Worm (Caenorhabditis elegans) whole organism, L3 larva: ENCODE data around the gene aat-4.
A peak's percentile ranks its signal among the peaks of the same experiment; 100 is the strongest.

Source experiments
- R02D3.7 ChIP-seq: fragments of 150-350 bp; optimal IDR thresholded peaks from 2 replicates; lab custom pipeline; 2014; ENCODE audit warnings: missing biosample characterization, missing genetic modification characterization
- ZK546.5 ChIP-seq: sonication (generic microtip); optimal IDR thresholded peaks from 2 replicates; lab custom pipeline; 2017; ENCODE audit warnings: missing biosample characterization, missing genetic modification characterization
- aly-2 ChIP-seq: fragments of 150-350 bp; optimal IDR thresholded peaks from 2 replicates; lab custom pipeline; 2014; ENCODE audit warnings: missing biosample characterization, missing genetic modification characterization
- ama-1 ChIP-seq: fragments of 150-350 bp; optimal IDR thresholded peaks from 2 replicates; lab custom pipeline; 2018
- ceh-16 ChIP-seq: sonication (generic microtip); optimal IDR thresholded peaks from 2 replicates; lab custom pipeline; 2017; ENCODE audit warnings: missing biosample characterization, missing genetic modification characterization
- ceh-28 ChIP-seq: fragments of 150-350 bp; optimal IDR thresholded peaks from 2 replicates; lab custom pipeline; 2014; ENCODE audit warnings: missing biosample characterization, missing genetic modification reagents, missing genetic modification characterization
- ceh-82 ChIP-seq: fragments of 150-350 bp; optimal IDR thresholded peaks from 2 replicates; lab custom pipeline; 2014; ENCODE audit warnings: missing biosample characterization, missing genetic modification characterization
- ceh-9 ChIP-seq: sonication (generic microtip); optimal IDR thresholded peaks from 2 replicates; lab custom pipeline; 2018; ENCODE audit warnings: missing biosample characterization, missing genetic modification characterization
- daf-12 ChIP-seq: fragments of 150-350 bp; optimal IDR thresholded peaks from 2 replicates; lab custom pipeline; 2014; ENCODE audit warnings: missing biosample characterization, missing genetic modification reagents, missing genetic modification characterization
- egl-27 ChIP-seq: sonication (generic microtip); optimal IDR thresholded peaks from 4 replicates; lab custom pipeline; 2017; ENCODE audit warnings: missing biosample characterization, missing genetic modification reagents, missing genetic modification characterization
- egl-5 ChIP-seq: fragments of 150-350 bp; optimal IDR thresholded peaks from 2 replicates; lab custom pipeline; 2017; ENCODE audit warnings: missing biosample characterization, missing genetic modification reagents, missing genetic modification characterization, inconsistent platforms
- elt-1 ChIP-seq: fragments of 150-350 bp; optimal IDR thresholded peaks from 2 replicates; lab custom pipeline; 2014; ENCODE audit warnings: missing biosample characterization, missing genetic modification characterization
- elt-2 ChIP-seq: sonication (generic microtip); optimal IDR thresholded peaks from 2 replicates; lab custom pipeline; 2016; ENCODE audit warnings: missing genetic modification reagents, mild to moderate bottlenecking, missing genetic modification characterization, missing compliant biosample characterization
- elt-3 ChIP-seq, 3 experiments: fragments of 150-350 bp in 1 of 3; sonication (generic microtip) in 2 of 3; optimal IDR thresholded peaks; 2 replicates in 2 of 3; 4 replicates in 1 of 3; lab custom pipeline; 2014 to 2017; ENCODE audit warnings: missing biosample characterization in 3 of 3, missing genetic modification characterization in 3 of 3
- eor-1 ChIP-seq, 2 experiments: fragments of 150-350 bp; optimal IDR thresholded peaks; 2 replicates each; lab custom pipeline; 2014 to 2018; ENCODE audit warnings: missing biosample characterization in 2 of 2, missing genetic modification characterization in 2 of 2
- fkh-10 ChIP-seq: sonication (generic microtip); optimal IDR thresholded peaks from 2 replicates; lab custom pipeline; 2017; ENCODE audit warnings: missing biosample characterization, missing genetic modification reagents, missing genetic modification characterization
- fkh-2 ChIP-seq: fragments of 150-350 bp; optimal IDR thresholded peaks from 2 replicates; lab custom pipeline; 2014; ENCODE audit warnings: missing biosample characterization, missing genetic modification reagents, missing genetic modification characterization
- fos-1 ChIP-seq: fragments of 150-350 bp; optimal IDR thresholded peaks from 2 replicates; lab custom pipeline; 2014; ENCODE audit warnings: missing biosample characterization, missing genetic modification characterization
- hmg-11 ChIP-seq: sonication (generic microtip); optimal IDR thresholded peaks from 2 replicates; lab custom pipeline; 2016; ENCODE audit warnings: missing genetic modification characterization, missing compliant biosample characterization
- jun-1 ChIP-seq: fragments of 150-350 bp; optimal IDR thresholded peaks from 2 replicates; lab custom pipeline; 2014; ENCODE audit warnings: missing biosample characterization, missing genetic modification reagents, missing genetic modification characterization
- lin-15B ChIP-seq: fragments of 150-350 bp; optimal IDR thresholded peaks from 2 replicates; lab custom pipeline; 2014; ENCODE audit warnings: missing biosample characterization, missing genetic modification characterization
- lin-39 ChIP-seq: fragments of 150-350 bp; optimal IDR thresholded peaks from 2 replicates; lab custom pipeline; 2018; ENCODE audit warnings: missing biosample characterization, missing genetic modification reagents, missing genetic modification characterization
- lsy-12 ChIP-seq: sonication (generic microtip); optimal IDR thresholded peaks from 2 replicates; lab custom pipeline; 2016; ENCODE audit warnings: mild to moderate bottlenecking, missing genetic modification characterization, missing compliant biosample characterization
- mdl-1 ChIP-seq: fragments of 150-350 bp; optimal IDR thresholded peaks from 2 replicates; lab custom pipeline; 2014; ENCODE audit warnings: missing biosample characterization, missing genetic modification characterization
- mml-1 ChIP-seq: fragments of 150-350 bp; sonication (generic microtip); optimal IDR thresholded peaks from 3 replicates; lab custom pipeline; 2014; ENCODE audit warnings: missing biosample characterization, missing genetic modification characterization
- nfya-1 ChIP-seq: sonication (generic microtip); optimal IDR thresholded peaks from 2 replicates; lab custom pipeline; 2017; ENCODE audit warnings: missing genetic modification characterization, mild to moderate bottlenecking, missing compliant biosample characterization, antibody characterized with exemption, moderate library complexity; ENCODE audit not compliant: insufficient read depth
- nhr-11 ChIP-seq: fragments of 150-350 bp; optimal IDR thresholded peaks from 2 replicates; lab custom pipeline; 2014; ENCODE audit warnings: missing biosample characterization, missing genetic modification characterization
- nhr-12 ChIP-seq: fragments of 150-350 bp; optimal IDR thresholded peaks from 2 replicates; lab custom pipeline; 2014; ENCODE audit warnings: missing biosample characterization, missing genetic modification characterization
- nhr-23 ChIP-seq: fragments of 150-350 bp; optimal IDR thresholded peaks from 2 replicates; lab custom pipeline; 2014; ENCODE audit warnings: missing biosample characterization, missing genetic modification reagents, missing genetic modification characterization
- nhr-237 ChIP-seq: fragments of 150-350 bp; optimal IDR thresholded peaks from 2 replicates; lab custom pipeline; 2014; ENCODE audit warnings: missing biosample characterization, missing genetic modification characterization
- nhr-25 ChIP-seq: sonication (generic microtip); optimal IDR thresholded peaks from 2 replicates; lab custom pipeline; 2017; ENCODE audit warnings: missing biosample characterization, missing genetic modification characterization
- nhr-28 ChIP-seq: fragments of 150-350 bp; optimal IDR thresholded peaks from 2 replicates; lab custom pipeline; 2014; ENCODE audit warnings: missing biosample characterization, missing genetic modification characterization
- nhr-43 ChIP-seq: sonication (generic microtip); optimal IDR thresholded peaks from 2 replicates; lab custom pipeline; 2016; ENCODE audit warnings: mild to moderate bottlenecking, missing genetic modification characterization, missing compliant biosample characterization; ENCODE audit not compliant: poor library complexity, severe bottlenecking
- nhr-67 ChIP-seq: fragments of 150-350 bp; optimal IDR thresholded peaks from 2 replicates; lab custom pipeline; 2014; ENCODE audit warnings: missing biosample characterization, missing genetic modification characterization
- nhr-76 ChIP-seq: fragments of 150-350 bp; sonication (generic microtip); optimal IDR thresholded peaks from 5 replicates; lab custom pipeline; 2014; ENCODE audit warnings: missing biosample characterization, missing genetic modification characterization
- nhr-77 ChIP-seq: fragments of 150-350 bp; optimal IDR thresholded peaks from 2 replicates; lab custom pipeline; 2014; ENCODE audit warnings: missing biosample characterization, missing genetic modification characterization
- pha-4 ChIP-seq: fragments of 150-350 bp; optimal IDR thresholded peaks from 2 replicates; lab custom pipeline; 2014; ENCODE audit warnings: missing biosample characterization, missing genetic modification reagents, missing genetic modification characterization
- pqm-1 ChIP-seq: fragments of 150-350 bp; optimal IDR thresholded peaks from 2 replicates; lab custom pipeline; 2017; ENCODE audit warnings: missing biosample characterization, missing genetic modification characterization, inconsistent platforms
- sea-2 ChIP-seq: fragments of 150-350 bp; sonication (generic microtip); optimal IDR thresholded peaks from 4 replicates; lab custom pipeline; 2014; ENCODE audit warnings: missing biosample characterization, missing genetic modification reagents, missing genetic modification characterization
- skn-1 ChIP-seq: fragments of 150-350 bp; optimal IDR thresholded peaks from 2 replicates; lab custom pipeline; 2014; ENCODE audit warnings: missing biosample characterization, missing genetic modification characterization
- snpc-4 ChIP-seq: fragments of 150-350 bp; optimal IDR thresholded peaks from 2 replicates; lab custom pipeline; 2014; ENCODE audit warnings: missing biosample characterization, missing genetic modification characterization
- tbx-2 ChIP-seq: sonication (generic microtip); optimal IDR thresholded peaks from 2 replicates; lab custom pipeline; 2016; ENCODE audit warnings: mild to moderate bottlenecking, missing genetic modification characterization, missing compliant biosample characterization
- unc-39 ChIP-seq: sonication (generic microtip); optimal IDR thresholded peaks from 4 replicates; lab custom pipeline; 2017; ENCODE audit warnings: missing biosample characterization, missing genetic modification characterization
- unc-62 ChIP-seq: fragments of 150-350 bp; sonication (generic microtip); optimal IDR thresholded peaks from 4 replicates; lab custom pipeline; 2014; ENCODE audit warnings: missing biosample characterization, missing genetic modification reagents, missing genetic modification characterization
- zag-1 ChIP-seq: fragments of 150-350 bp; optimal IDR thresholded peaks from 2 replicates; lab custom pipeline; 2014; ENCODE audit warnings: missing biosample characterization, missing genetic modification characterization
- ztf-11 ChIP-seq: fragments of 150-350 bp; optimal IDR thresholded peaks from 2 replicates; lab custom pipeline; 2014; ENCODE audit warnings: missing biosample characterization, missing genetic modification characterization
- ztf-4 ChIP-seq: fragments of 150-350 bp; optimal IDR thresholded peaks from 2 replicates; lab custom pipeline; 2014; ENCODE audit warnings: missing biosample characterization, missing genetic modification characterization

Gene aat-4

DNA sequence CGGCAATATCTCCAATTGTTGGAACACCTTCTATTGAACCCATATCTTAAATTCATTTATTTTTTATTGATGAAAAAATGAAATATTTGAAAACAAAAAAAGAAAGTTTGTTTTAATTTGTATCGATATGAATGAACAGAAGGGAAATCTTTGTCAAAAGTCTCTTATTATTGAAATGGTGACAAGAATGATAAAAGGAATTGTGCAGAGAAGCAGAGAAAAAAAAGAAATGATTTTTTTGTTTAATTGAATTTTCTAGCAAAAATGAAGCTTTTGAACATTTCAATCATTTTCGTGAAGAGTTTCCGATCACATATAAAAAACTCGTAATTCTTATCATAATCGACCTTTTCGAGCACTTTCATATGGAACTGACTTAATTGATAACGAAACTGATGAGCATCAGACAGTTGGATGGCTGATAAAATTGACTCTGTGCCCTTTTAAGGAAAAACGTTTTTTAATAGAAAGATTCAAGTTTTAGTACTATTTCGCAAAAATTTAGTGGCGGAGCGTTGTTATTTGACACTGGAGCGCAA lies at the start of gene aat-4, which contains the start of gene T13A10.1:
aat-4 (minus strand) TSS at position 51 of the 539 bp plus-strand sequence.
T13A10.1 (plus strand) TSS at position 411 of the 539 bp plus-strand sequence.
- TF ChIP-seq pqm-1 (tag; lab: Kevin White, UChicago) (peak; percentile 60), lsy-12 (tag; lab: Kevin White, UChicago) (no peak), elt-2 (tag; lab: Kevin White, UChicago) (peak; percentile 85)

DNA sequence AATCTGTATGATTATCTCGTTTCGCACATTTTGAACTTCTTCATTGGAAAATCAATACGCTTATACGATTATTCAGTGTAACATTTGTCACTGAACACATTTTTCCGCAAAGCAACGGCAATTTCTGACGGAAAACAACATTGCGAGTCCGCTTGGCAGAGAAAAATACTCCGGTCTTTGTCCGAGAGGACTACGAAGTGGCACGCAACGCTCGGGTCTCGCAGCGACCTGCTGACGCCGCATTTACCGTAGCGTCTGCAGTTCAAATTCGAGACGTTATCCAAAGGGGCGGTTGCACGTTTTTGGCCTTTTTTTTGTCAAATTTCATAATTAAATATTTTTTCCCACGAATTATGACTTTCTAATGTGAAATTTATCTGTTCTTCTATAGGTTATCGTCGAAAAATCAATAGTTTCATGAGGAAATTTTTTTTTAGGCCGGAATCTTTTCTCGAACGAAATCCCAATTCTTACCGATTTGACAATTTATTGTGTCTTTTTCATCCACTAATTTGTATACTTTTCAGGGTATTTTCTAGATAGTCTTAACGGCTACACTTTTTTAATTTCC lies 48.2 kb upstream of the aat-4 start, which contains the start of gene sqd-1:
sqd-1 (plus strand) TSS at position 521 of the 571 bp plus-strand sequence.
- TF ChIP-seq nhr-12 (tag; lab: Kevin White, UChicago): no peak
- peak; percentile 73 for TF ChIP-seq skn-1 (tag; lab: Kevin White, UChicago)
- TF ChIP-seq pqm-1 (tag; lab: Kevin White, UChicago): peak; percentile 83
- TF ChIP-seq unc-39 (tag; lab: Kevin White, UChicago): no peak
- TF ChIP-seq R02D3.7 (tag; lab: Kevin White, UChicago): peak; percentile 96
- no peak for TF ChIP-seq nhr-67
- TF ChIP-seq lin-39 (tag; lab: Kevin White, UChicago): peak; percentile 99
- TF ChIP-seq lin-15B (tag; lab: Kevin White, UChicago): peak; percentile 97
- no peak for TF ChIP-seq fos-1 (tag; lab: Kevin White, UChicago)
- TF ChIP-seq sea-2 (GFP tag; lab: Kevin White, UChicago): no peak
- TF ChIP-seq ztf-11 (tag; lab: Kevin White, UChicago): no peak
- peak; percentile 92 for TF ChIP-seq hmg-11 (tag; lab: Kevin White, UChicago)
- peak; percentile 96 for TF ChIP-seq egl-5 (tag; lab: Kevin White, UChicago)
- peak; percentile 37 for TF ChIP-seq nhr-77 (tag; lab: Kevin White, UChicago)
- no peak for TF ChIP-seq fkh-2 (tag; lab: Kevin White, UChicago)
- TF ChIP-seq aly-2 (tag; lab: Kevin White, UChicago): no peak
- peak; percentile 15 for TF ChIP-seq mdl-1 (tag; lab: Kevin White, UChicago)
- TF ChIP-seq mml-1 (tag; lab: Kevin White, UChicago): no peak
- TF ChIP-seq nhr-43 (tag; lab: Kevin White, UChicago): peak; percentile 96
- TF ChIP-seq unc-62 (GFP tag; lab: Kevin White, UChicago): peak; percentile 59
- no peak for TF ChIP-seq eor-1 (tag; optimal IDR thresholded peaks at IDR 0.05; lab: Kevin White, UChicago)
- peak; percentile 83 for TF ChIP-seq ceh-82 (tag; lab: Kevin White, UChicago)
- no peak for TF ChIP-seq daf-12
- peak in 1 of 3 experiments; percentile 89 for TF ChIP-seq elt-3 (tag; optimal IDR thresholded peaks at IDR 0.05; lab: Kevin White, UChicago)
- TF ChIP-seq egl-27 (tag; lab: Kevin White, UChicago): peak; percentile 78
- peak; percentile 1 for TF ChIP-seq nhr-76
- peak; percentile 57 for TF ChIP-seq zag-1 (tag; lab: Kevin White, UChicago)
- peak; percentile 92 for TF ChIP-seq jun-1
- peak; percentile 79 for TF ChIP-seq elt-2 (tag; lab: Kevin White, UChicago)
- TF ChIP-seq ztf-4 (tag; lab: Kevin White, UChicago): peak; percentile 76
- TF ChIP-seq pha-4 (tag; lab: Kevin White, UChicago): peak; percentile 98
- TF ChIP-seq ama-1 (lab: Kevin White, UChicago): peak; percentile 39
- TF ChIP-seq nhr-11: peak; percentile 78
- peak; percentile 100 for TF ChIP-seq ZK546.5
- TF ChIP-seq ceh-16 (tag; lab: Kevin White, UChicago): no peak
- TF ChIP-seq nhr-28: no peak
- TF ChIP-seq nfya-1 (tag; lab: Kevin White, UChicago): peak; percentile 98
- peak; percentile 98 for TF ChIP-seq nhr-25 (tag; lab: Kevin White, UChicago)
- no peak for TF ChIP-seq ceh-9 (tag; lab: Kevin White, UChicago)
- TF ChIP-seq fkh-10 (GFP tag; lab: Kevin White, UChicago): peak; percentile 79
- peak; percentile 84 for TF ChIP-seq ceh-28 (tag; lab: Kevin White, UChicago)
- no peak for TF ChIP-seq nhr-237 (tag; lab: Kevin White, UChicago)
- peak; percentile 98 for TF ChIP-seq lsy-12 (tag; lab: Kevin White, UChicago)
- TF ChIP-seq nhr-23: peak; percentile 98
- TF ChIP-seq elt-1 (tag; lab: Kevin White, UChicago): peak; percentile 55
- peak; percentile 90 for TF ChIP-seq tbx-2 (tag; lab: Kevin White, UChicago)
- TF ChIP-seq snpc-4 (tag; lab: Kevin White, UChicago): peak; percentile 86
